Worm (Caenorhabditis elegans) whole organism, early embryonic: ENCODE data around the gene F44A6.3.

Experiments
- ama-1 ChIP-seq: fragments of 150-350 bp; optimal IDR thresholded peaks from 2 replicates; lab custom pipeline; 2014
- ceh-13 ChIP-seq: fragments of 200-800 bp; sonication (Bioruptor generic); optimal IDR thresholded peaks from 2 replicates; lab custom pipeline; 2018; ENCODE audit warnings: mild to moderate bottlenecking, missing genetic modification characterization, missing compliant biosample characterization
- ceh-36 ChIP-seq: sonication (generic microtip); optimal IDR thresholded peaks from 2 replicates; lab custom pipeline; 2016; ENCODE audit warnings: missing genetic modification characterization, inconsistent platforms, missing compliant biosample characterization
- flt-1 ChIP-seq: fragments of 200-800 bp; sonication (Bioruptor generic); IDR thresholded peaks from 2 replicates; pipeline ENCODE4 v1.3.6; 2022; ENCODE audit warnings: missing genetic modification characterization, missing compliant biosample characterization
- hmg-4 ChIP-seq: fragments of 200-800 bp; sonication (Bioruptor generic); optimal IDR thresholded peaks from 2 replicates; lab custom pipeline; 2018; ENCODE audit warnings: mild to moderate bottlenecking, missing genetic modification characterization, missing compliant biosample characterization
- hnd-1 ChIP-seq: sonication (generic microtip); optimal IDR thresholded peaks from 2 replicates; lab custom pipeline; 2016; ENCODE audit warnings: missing genetic modification characterization, missing compliant biosample characterization

- TF ChIP-seq ceh-36 (tag; lab: Kevin White, UChicago) (no peak), ama-1 (no peak), ceh-13 (GFP tag; lab: Kevin White, UChicago) (no peak), hmg-4 (no peak), flt-1 (GFP tag; lab: Robert Waterston, UW) (no peak), hnd-1 (no peak)
These were observed 28.9 kb upstream of the F44A6.3 start, which contains the start of gene arrd-28 for ce11 chrX:10183695-10184094.
